Worm (Caenorhabditis elegans) whole organism, young adult: ENCODE measurements around the gene msp-10.
A peak's percentile ranks its signal among the peaks of the same experiment; 100 is the strongest.

Source experiments
- F52B5.7 ChIP-seq: sonication (generic microtip); optimal IDR thresholded peaks from 2 replicates; lab custom pipeline; 2016; ENCODE audit warnings: mild to moderate bottlenecking, missing genetic modification characterization, missing compliant biosample characterization
- F57A8.1 ChIP-seq: fragments of 200-800 bp; sonication (Bioruptor generic); optimal IDR thresholded peaks from 2 replicates; lab custom pipeline; 2018; ENCODE audit warnings: mild to moderate bottlenecking, missing genetic modification characterization, moderate library complexity, missing compliant biosample characterization
- T07F8.4 ChIP-seq: sonication (generic microtip); optimal IDR thresholded peaks from 2 replicates; lab custom pipeline; 2016; ENCODE audit warnings: mild to moderate bottlenecking, missing genetic modification characterization, moderate library complexity, missing compliant biosample characterization
- Y56A3A.18 ChIP-seq: fragments of 200-800 bp; sonication (Bioruptor generic); IDR thresholded peaks from 2 replicates; pipeline ENCODE4 v1.3.6; 2022; ENCODE audit warnings: missing genetic modification reagents, missing genetic modification characterization, missing compliant biosample characterization
- Y95B8A.8 ChIP-seq: fragments of 200-800 bp; sonication (Bioruptor generic); IDR thresholded peaks from 2 replicates; pipeline ENCODE4 v1.3.6; 2022; ENCODE audit warnings: missing genetic modification reagents, missing genetic modification characterization, missing compliant biosample characterization
- aptf-2 ChIP-seq: fragments of 200-800 bp; sonication (Bioruptor generic); conservative IDR thresholded peaks from 2 replicates; pipeline ENCODE4 v1.3.6; 2022; ENCODE audit warnings: missing genetic modification reagents, missing genetic modification characterization, missing compliant biosample characterization
- athp-1 ChIP-seq: sonication (generic microtip); optimal IDR thresholded peaks from 2 replicates; lab custom pipeline; 2017; ENCODE audit warnings: mild to moderate bottlenecking, missing genetic modification characterization, missing compliant biosample characterization
- cebp-1 ChIP-seq, 2 experiments: fragments of 200-800 bp in 1 of 2; sonication (Bioruptor generic) in 1 of 2; sonication (generic microtip) in 1 of 2; IDR thresholded peaks in 1 of 2; optimal IDR thresholded peaks in 1 of 2; 2 replicates each; pipeline versions ENCODE4 v1.3.6 to Lab custom; 2017 to 2022; ENCODE audit warnings: missing compliant biosample characterization in 2 of 2, missing genetic modification characterization in 2 of 2, mild to moderate bottlenecking in 1 of 2, missing genetic modification reagents in 1 of 2, moderate library complexity in 1 of 2
- ceh-27 ChIP-seq: fragments of 200-800 bp; sonication (Bioruptor generic); optimal IDR thresholded peaks from 2 replicates; lab custom pipeline; 2018; ENCODE audit warnings: mild to moderate bottlenecking, missing genetic modification characterization, moderate library complexity, missing compliant biosample characterization
- ceh-58 ChIP-seq: fragments of 200-800 bp; sonication (Bioruptor generic); IDR thresholded peaks from 2 replicates; pipeline ENCODE4 v1.3.6; 2022; ENCODE audit warnings: missing genetic modification characterization, missing compliant biosample characterization
- ceh-91 ChIP-seq: fragments of 200-800 bp; sonication (Bioruptor generic); IDR thresholded peaks from 2 replicates; pipeline ENCODE4 v1.3.6; 2022; ENCODE audit warnings: missing genetic modification reagents, missing genetic modification characterization, missing compliant biosample characterization
- chd-7 ChIP-seq: sonication (generic microtip); optimal IDR thresholded peaks from 2 replicates; lab custom pipeline; 2016; ENCODE audit warnings: mild to moderate bottlenecking, missing genetic modification characterization, moderate library complexity, missing compliant biosample characterization
- dpff-1 ChIP-seq: sonication (generic microtip); optimal IDR thresholded peaks from 2 replicates; lab custom pipeline; 2017; ENCODE audit warnings: mild to moderate bottlenecking, missing genetic modification characterization, missing compliant biosample characterization
- dpl-1 ChIP-seq: fragments of 150-350 bp; optimal IDR thresholded peaks from 2 replicates; lab custom pipeline; 2014; ENCODE audit warnings: missing biosample characterization, missing genetic modification reagents, missing genetic modification characterization
- fkh-3 ChIP-seq: sonication (generic microtip); optimal IDR thresholded peaks from 2 replicates; lab custom pipeline; 2016; ENCODE audit warnings: mild to moderate bottlenecking, missing genetic modification characterization, missing compliant biosample characterization
- gei-17 ChIP-seq: fragments of 200-800 bp; sonication (Bioruptor generic); optimal IDR thresholded peaks from 2 replicates; lab custom pipeline; 2018; ENCODE audit warnings: mild to moderate bottlenecking, missing genetic modification characterization, missing compliant biosample characterization
- hlh-12 ChIP-seq: sonication (generic microtip); optimal IDR thresholded peaks from 2 replicates; lab custom pipeline; 2016; ENCODE audit warnings: missing genetic modification characterization, missing compliant biosample characterization
- hmg-1.2 ChIP-seq: fragments of 200-800 bp; sonication (Bioruptor generic); IDR thresholded peaks from 2 replicates; pipeline ENCODE4 v1.3.6; 2022; ENCODE audit warnings: missing genetic modification reagents, missing genetic modification characterization, missing compliant biosample characterization
- hrde-1 ChIP-seq: sonication (generic microtip); optimal IDR thresholded peaks from 2 replicates; lab custom pipeline; 2016; ENCODE audit warnings: missing genetic modification characterization, mild to moderate bottlenecking, missing compliant biosample characterization, moderate library complexity, missing genotype, missing genetic modification reagents, borderline replicate concordance
- lag-1 ChIP-seq: fragments of 200-800 bp; sonication (Bioruptor generic); IDR thresholded peaks from 2 replicates; pipeline ENCODE4 v1.3.6; 2022; ENCODE audit warnings: missing genetic modification reagents, missing genetic modification characterization, missing compliant biosample characterization
- let-526 ChIP-seq: fragments of 200-800 bp; sonication (Bioruptor generic); IDR thresholded peaks from 2 replicates; pipeline ENCODE4 v1.3.6; 2022; ENCODE audit warnings: missing genetic modification reagents, missing genetic modification characterization, missing compliant biosample characterization
- let-607 ChIP-seq, 2 experiments: fragments of 200-800 bp in 1 of 2; sonication (Bioruptor generic) in 1 of 2; sonication (generic microtip) in 1 of 2; optimal IDR thresholded peaks; 2 replicates each; lab custom pipeline; 2016 to 2018; ENCODE audit warnings: mild to moderate bottlenecking in 2 of 2, missing compliant biosample characterization in 2 of 2, missing genetic modification characterization in 2 of 2, moderate library complexity in 2 of 2, missing genotype in 1 of 2
- madf-3 ChIP-seq: fragments of 200-800 bp; sonication (Bioruptor generic); IDR thresholded peaks from 2 replicates; pipeline ENCODE4 v1.3.6; 2022; ENCODE audit warnings: missing genetic modification reagents, missing genetic modification characterization, missing compliant biosample characterization
- mcd-1 ChIP-seq: fragments of 200-800 bp; sonication (Bioruptor generic); IDR thresholded peaks from 2 replicates; pipeline ENCODE4 v1.3.6; 2022; ENCODE audit warnings: missing genetic modification reagents, missing genetic modification characterization, missing compliant biosample characterization
- mel-28 ChIP-seq: sonication (generic microtip); optimal IDR thresholded peaks from 2 replicates; lab custom pipeline; 2016; ENCODE audit warnings: borderline replicate concordance, mild to moderate bottlenecking, missing genetic modification characterization, missing compliant biosample characterization
- nfya-2 ChIP-seq: fragments of 200-800 bp; sonication (Bioruptor generic); IDR thresholded peaks from 2 replicates; pipeline ENCODE4 v1.3.6; 2022; ENCODE audit warnings: missing genetic modification reagents, missing genetic modification characterization, missing compliant biosample characterization
- nfyb-1 ChIP-seq: fragments of 200-800 bp; sonication (Bioruptor generic); IDR thresholded peaks from 2 replicates; pipeline ENCODE4 v1.3.6; 2022; ENCODE audit warnings: missing genetic modification reagents, missing genetic modification characterization, missing compliant biosample characterization
- nhr-27 ChIP-seq: fragments of 200-800 bp; sonication (Bioruptor generic); optimal IDR thresholded peaks from 2 replicates; lab custom pipeline; 2018; ENCODE audit warnings: mild to moderate bottlenecking, missing genetic modification characterization, moderate library complexity, missing compliant biosample characterization
- nhr-80 ChIP-seq: sonication (generic microtip); optimal IDR thresholded peaks from 2 replicates; lab custom pipeline; 2016; ENCODE audit warnings: missing genetic modification characterization, missing compliant biosample characterization
- rpc-1 ChIP-seq, 2 experiments: fragments of 150-350 bp in 1 of 2; sonication (generic microtip) in 1 of 2; optimal IDR thresholded peaks; 2 replicates each; lab custom pipeline; 2014 to 2018; ENCODE audit warnings: missing biosample characterization in 1 of 2, missing genetic modification characterization in 1 of 2, missing genetic modification reagents in 1 of 2, missing genotype in 1 of 2
- sdz-38 ChIP-seq: sonication (generic microtip); optimal IDR thresholded peaks from 2 replicates; lab custom pipeline; 2016; ENCODE audit warnings: missing genotype, missing genetic modification characterization, missing compliant biosample characterization
- sea-2 ChIP-seq: fragments of 200-800 bp; sonication (Bioruptor generic); IDR thresholded peaks from 2 replicates; pipeline ENCODE4 v1.3.6; 2022; ENCODE audit warnings: missing genetic modification characterization, missing compliant biosample characterization
- snpc-3.4 ChIP-seq: sonication (generic microtip); optimal IDR thresholded peaks from 2 replicates; lab custom pipeline; 2017; ENCODE audit warnings: missing genetic modification characterization, mild to moderate bottlenecking, missing compliant biosample characterization, antibody characterized with exemption, moderate library complexity, missing genotype, missing genetic modification reagents
- snpc-4 ChIP-seq, 5 experiments: fragments of 150-350 bp in 1 of 5; sonication (generic microtip) in 4 of 5; optimal IDR thresholded peaks; 2 replicates each; lab custom pipeline; 2014 to 2018; ENCODE audit warnings: missing genetic modification characterization in 5 of 5, missing biosample characterization in 3 of 5, antibody characterized with exemption in 2 of 5, mild to moderate bottlenecking in 2 of 5, missing compliant biosample characterization in 2 of 5, missing genotype in 2 of 5, moderate library complexity in 2 of 5, missing genetic modification reagents in 1 of 5
- somi-1 ChIP-seq: fragments of 200-800 bp; sonication (Bioruptor generic); optimal IDR thresholded peaks from 2 replicates; lab custom pipeline; 2018; ENCODE audit warnings: mild to moderate bottlenecking, missing genetic modification characterization, missing compliant biosample characterization
- sptf-2 ChIP-seq: fragments of 200-800 bp; sonication (Bioruptor generic); optimal IDR thresholded peaks from 2 replicates; lab custom pipeline; 2018; ENCODE audit warnings: mild to moderate bottlenecking, missing genetic modification characterization, missing compliant biosample characterization
- tbp1 ChIP-seq: fragments of 200-800 bp; sonication (Bioruptor generic); optimal IDR thresholded peaks from 2 replicates; lab custom pipeline; 2018; ENCODE audit warnings: mild to moderate bottlenecking, missing genetic modification characterization, missing compliant biosample characterization
- unc-62 ChIP-seq: fragments of 150-350 bp; optimal IDR thresholded peaks from 2 replicates; lab custom pipeline; 2014; ENCODE audit warnings: missing biosample characterization, missing genetic modification reagents, missing genetic modification characterization
- zfh-2 ChIP-seq: fragments of 200-800 bp; sonication (Bioruptor generic); conservative IDR thresholded peaks from 2 replicates; pipeline ENCODE4 v1.3.6; 2022; ENCODE audit warnings: missing genetic modification reagents, missing genetic modification characterization, missing compliant biosample characterization
- ztf-18 ChIP-seq: sonication (generic microtip); optimal IDR thresholded peaks from 2 replicates; lab custom pipeline; 2016; ENCODE audit warnings: missing genotype, mild to moderate bottlenecking, missing genetic modification characterization, missing compliant biosample characterization
- ztf-26 ChIP-seq: sonication (generic microtip); optimal IDR thresholded peaks from 2 replicates; lab custom pipeline; 2017; ENCODE audit warnings: missing genetic modification characterization, missing compliant biosample characterization
- ztf-6 ChIP-seq: fragments of 200-800 bp; sonication (Bioruptor generic); IDR thresholded peaks from 2 replicates; pipeline ENCODE4 v1.3.6; 2022; ENCODE audit warnings: missing genetic modification reagents, missing genetic modification characterization, missing compliant biosample characterization

msp-10 gene

DNA sequence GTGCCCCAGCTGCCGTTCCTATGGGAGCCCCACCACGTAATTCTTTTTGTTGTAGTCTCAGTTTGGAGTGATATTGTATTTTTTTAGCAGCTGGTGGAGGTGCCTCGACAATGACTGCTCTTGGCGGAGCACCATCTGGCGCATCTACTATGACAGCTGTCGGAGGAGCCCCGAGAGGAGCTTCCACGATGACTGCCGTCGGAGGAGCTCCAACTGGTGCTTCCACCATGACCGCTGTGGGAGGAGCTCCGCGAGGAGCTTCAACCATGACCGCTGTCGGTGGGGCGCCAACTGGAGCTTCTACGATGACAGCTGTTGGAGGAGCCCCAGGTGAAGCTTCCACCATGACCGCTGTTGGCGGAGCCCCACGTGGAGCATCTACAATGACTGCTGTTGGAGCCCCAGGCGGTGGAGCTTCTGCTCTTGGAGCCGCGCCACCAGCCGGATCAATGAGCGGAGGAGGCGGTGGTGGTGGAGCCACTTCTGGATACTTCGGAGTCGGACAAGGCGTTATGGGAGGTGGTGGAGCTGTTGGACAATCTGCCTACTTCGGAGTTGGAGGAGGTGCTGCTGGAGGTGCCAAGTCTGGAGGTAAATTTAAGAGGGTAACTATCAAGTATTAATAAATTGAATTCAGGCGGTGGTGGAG, 15.5 kb downstream of the msp-10 start (continued):
- TF ChIP-seq let-607 (tag; optimal IDR thresholded peaks at IDR 0.05; lab: Kevin White, UChicago) = no peak
- TF ChIP-seq ztf-18 (tag; lab: Kevin White, UChicago) = no peak
- TF ChIP-seq rpc-1 (optimal IDR thresholded peaks at IDR 0.05; lab: Kevin White, UChicago) = no peak
- TF ChIP-seq rpc-1 (tag; optimal IDR thresholded peaks at IDR 0.05; lab: Kevin White, UChicago) = no peak
- TF ChIP-seq nhr-27 = no peak
- no peak for TF ChIP-seq ztf-6 (GFP tag; lab: Robert Waterston, UW)
- TF ChIP-seq hrde-1 (tag; lab: Kevin White, UChicago) = no peak
- TF ChIP-seq F52B5.7 = no peak
- TF ChIP-seq lag-1 = no peak
- 0 out of 2 replicates have a peak, but pooled peaks have one; percentile 2 for TF ChIP-seq madf-3 (GFP tag; lab: Robert Waterston, UW)
- TF ChIP-seq tbp1 = no peak
- TF ChIP-seq, all 124 proteins: peak for 7

DNA sequence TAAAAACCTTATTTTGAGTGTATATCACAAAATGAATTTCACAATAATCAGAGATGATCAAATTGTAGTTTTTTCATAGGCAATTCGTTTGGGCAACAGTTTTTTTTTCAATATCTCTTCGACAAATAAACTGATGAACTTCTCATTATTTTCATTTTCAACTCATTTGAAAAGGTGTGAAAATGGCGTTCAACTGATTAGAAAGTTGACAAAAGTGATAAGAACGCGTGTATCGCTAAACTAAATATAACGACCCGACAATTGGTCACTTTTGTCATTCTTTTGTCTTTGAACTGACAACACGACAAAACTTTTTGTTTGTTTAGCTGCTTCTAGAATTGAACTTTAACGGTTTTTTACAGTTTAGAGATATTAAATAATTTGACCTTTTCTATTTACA, 17.5 kb downstream of the msp-10 start:
- TF ChIP-seq nhr-80 (tag; lab: Kevin White, UChicago) (peak; percentile 28), aptf-2 (no peak)
- TF ChIP-seq, all 124 proteins: peak for 1

DNA sequence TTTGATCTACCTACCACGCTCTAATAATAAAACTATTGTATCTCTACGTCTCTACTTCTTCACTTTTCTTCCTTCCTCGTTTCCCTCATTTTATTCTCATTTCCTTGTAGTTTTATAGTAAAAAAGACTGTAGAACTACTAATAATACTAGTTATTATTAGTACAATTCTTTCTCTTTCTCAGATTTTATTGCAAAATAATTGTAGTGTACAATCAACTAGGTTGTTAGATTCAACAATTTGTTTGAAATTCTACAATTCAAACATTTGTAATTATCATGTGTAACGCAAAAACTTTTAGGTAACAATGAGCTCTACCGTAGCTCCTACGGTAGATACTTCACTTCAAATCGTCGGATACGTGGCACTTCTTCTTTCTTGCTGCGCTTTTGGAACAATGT, 18.3 kb downstream of the msp-10 start, which contains the start of gene K07F5.12:
Gene K07F5.12 (plus strand): TSS at position 301 of the 400 bp plus-strand sequence.
- TF ChIP-seq chd-7 (no peak), sptf-2 (GFP tag; lab: Kevin White, UChicago) (no peak), snpc-3.4 (tag; lab: Kevin White, UChicago) (no peak), fkh-3 (tag; lab: Kevin White, UChicago) (no peak), mel-28 (no peak), nfya-2 (GFP tag; lab: Robert Waterston, UW) (no peak), T07F8.4 (tag; lab: Kevin White, UChicago) (no peak), hlh-12 (tag; lab: Kevin White, UChicago) (no peak), zfh-2 (no peak), ztf-26 (tag; lab: Kevin White, UChicago) (no peak), sea-2 (GFP tag; lab: Robert Waterston, UW) (no peak), Y56A3A.18 (GFP tag; lab: Robert Waterston, UW) (no peak), somi-1 (GFP tag; lab: Kevin White, UChicago) (no peak), gei-17 (no peak), ceh-58 (GFP tag; lab: Robert Waterston, UW) (no peak), nfyb-1 (GFP tag; lab: Robert Waterston, UW) (no peak), sdz-38 (no peak), snpc-4 (GFP tag; optimal IDR thresholded peaks at IDR 0.05; lab: Kevin White, UChicago) (no peak), snpc-4 (tag; optimal IDR thresholded peaks at IDR 0.05; lab: Kevin White, UChicago) (no peak)

- TF ChIP-seq mcd-1 (GFP tag; lab: Robert Waterston, UW) (peak; percentile 69), dpff-1 (no peak), T07F8.4 (tag; lab: Kevin White, UChicago) (no peak), athp-1 (no peak), F57A8.1 (GFP tag; lab: Kevin White, UChicago) (no peak), cebp-1 (GFP tag; IDR thresholded peaks at IDR 0.05; lab: Robert Waterston, UW) (no peak), cebp-1 (tag; optimal IDR thresholded peaks at IDR 0.05; lab: Kevin White, UChicago) (no peak), Y95B8A.8 (GFP tag; lab: Robert Waterston, UW) (no peak), dpl-1 (GFP tag; lab: Kevin White, UChicago) (no peak), nhr-80 (tag; lab: Kevin White, UChicago) (peak; percentile 20), fkh-3 (tag; lab: Kevin White, UChicago) (no peak), hmg-1.2 (GFP tag; lab: Robert Waterston, UW) (no peak; the same call in 1 of the 2 replicates), let-526 (no peak), unc-62 (GFP tag; lab: Kevin White, UChicago) (no peak), ceh-27 (GFP tag; lab: Kevin White, UChicago) (peak; percentile 9), snpc-4 (GFP tag; optimal IDR thresholded peaks at IDR 0.05; lab: Kevin White, UChicago) (no peak), snpc-4 (tag; optimal IDR thresholded peaks at IDR 0.05; lab: Kevin White, UChicago) (peak in 1 of 4 experiments; percentile 7), ceh-91 (GFP tag; lab: Robert Waterston, UW) (no peak)
Measured at ce11 chrIV:9857952-9858488, 20.6 kb downstream of the msp-10 start, which contains the start of gene npp-1. Gene npp-1, plus strand, starts transcription at chrIV:9858488.
